Worm (Caenorhabditis elegans): ENCODE measurements around the gene cah-3.

cah-3 gene

DNA sequence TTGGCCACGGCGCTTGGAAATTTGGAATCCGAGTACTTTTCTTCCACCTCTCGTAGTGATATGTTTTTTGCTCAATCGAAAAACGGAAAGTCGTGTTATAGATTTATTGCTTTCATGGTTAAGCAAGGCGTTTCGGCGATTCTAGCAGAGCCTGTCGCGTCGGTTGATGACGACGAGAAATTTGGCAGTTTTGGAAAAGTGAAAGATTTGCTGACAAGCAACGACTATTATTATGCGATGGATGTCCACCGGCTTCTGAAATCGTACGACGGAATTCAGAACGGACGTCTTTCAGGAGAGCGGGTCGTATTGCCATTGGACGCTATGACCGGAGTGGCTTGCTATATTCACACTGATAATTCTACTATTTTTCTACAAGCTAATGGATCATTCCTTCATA lies 31.5 kb downstream of the cah-3 start:
- TF ChIP-seq nhr-67 (tag; optimal IDR thresholded peaks at IDR 0.05) (no peak), ceh-16 (tag; optimal IDR thresholded peaks at IDR 0.05) (no peak)

DNA sequence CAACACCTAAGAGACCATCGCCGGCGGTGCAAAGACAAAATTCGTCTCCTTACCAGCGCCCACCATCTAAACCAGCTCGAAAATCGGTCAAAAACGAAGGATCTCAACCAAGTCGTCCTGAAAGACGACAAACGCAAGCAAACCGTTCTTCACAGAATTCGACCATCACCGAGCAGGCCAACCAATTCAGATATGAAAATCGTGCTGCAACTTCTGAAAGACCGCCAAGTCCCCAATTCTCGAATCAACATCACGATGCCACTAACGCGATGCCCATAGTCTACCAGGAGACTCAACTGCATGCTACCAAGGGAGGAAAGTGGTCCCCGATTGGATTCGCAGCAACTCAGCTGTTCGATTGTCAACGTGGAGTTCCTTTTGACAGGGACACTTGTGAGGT lies 32.2 kb downstream of the cah-3 start, which contains the start of gene T25D1.1:
Gene T25D1.1 (plus strand): TSS at position 301 of the 400 bp plus-strand sequence.
- no peak for TF ChIP-seq mdl-1 (tag; optimal IDR thresholded peaks at IDR 0.05)
- no peak for TF ChIP-seq ceh-82 (tag; optimal IDR thresholded peaks at IDR 0.05)
- no peak for TF ChIP-seq nhr-67 (tag; optimal IDR thresholded peaks at IDR 0.05)
- no peak for TF ChIP-seq elt-2 (tag; optimal IDR thresholded peaks at IDR 0.05)
- no peak for TF ChIP-seq nhr-77 (tag; optimal IDR thresholded peaks at IDR 0.05)
- no peak for TF ChIP-seq sea-2 (GFP tag; optimal IDR thresholded peaks at IDR 0.05)
- TF ChIP-seq fos-1 (tag; optimal IDR thresholded peaks at IDR 0.05), result no peak
- TF ChIP-seq ztf-11 (tag; optimal IDR thresholded peaks at IDR 0.05), result no peak
- no peak for TF ChIP-seq ceh-16 (tag; optimal IDR thresholded peaks at IDR 0.05)
- TF ChIP-seq snpc-4 (tag; optimal IDR thresholded peaks at IDR 0.05), result no peak

DNA sequence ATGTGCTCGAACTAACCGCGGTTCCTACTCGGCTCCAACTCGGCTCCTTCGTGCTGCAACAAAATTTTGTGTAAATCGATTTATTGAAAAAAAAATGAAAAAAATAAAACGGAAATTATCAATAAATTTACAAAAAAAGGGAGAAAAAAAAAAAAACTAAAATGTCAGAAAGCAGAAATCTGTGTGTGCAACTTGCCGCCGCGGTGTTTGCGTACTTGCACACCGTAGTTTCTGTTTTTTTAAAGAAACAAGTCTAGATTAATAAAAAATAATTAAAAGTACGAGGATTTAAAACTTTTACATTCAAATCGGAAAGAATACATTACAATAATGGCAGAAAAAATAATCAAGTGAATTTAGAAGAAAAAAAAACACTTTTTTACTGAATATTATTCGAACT lies 34.4 kb downstream of the cah-3 start:
- no peak for TF ChIP-seq nhr-77 (tag; optimal IDR thresholded peaks at IDR 0.05)
- TF ChIP-seq nhr-11 (tag; optimal IDR thresholded peaks at IDR 0.05), result no peak
- no peak for TF ChIP-seq fkh-10 (GFP tag; optimal IDR thresholded peaks at IDR 0.05)
- TF ChIP-seq nhr-23 (tag; optimal IDR thresholded peaks at IDR 0.05), result no peak
- no peak for TF ChIP-seq unc-39 (tag; optimal IDR thresholded peaks at IDR 0.05)
- no peak for TF ChIP-seq ZK546.5 (tag; optimal IDR thresholded peaks at IDR 0.05)
- no peak for TF ChIP-seq ceh-28 (tag; optimal IDR thresholded peaks at IDR 0.05)
- TF ChIP-seq aly-2 (tag; optimal IDR thresholded peaks at IDR 0.05), result no peak
- no peak for TF ChIP-seq elt-3 (tag; optimal IDR thresholded peaks at IDR 0.05)
- TF ChIP-seq pha-4 (tag; optimal IDR thresholded peaks at IDR 0.05), result no peak

DNA sequence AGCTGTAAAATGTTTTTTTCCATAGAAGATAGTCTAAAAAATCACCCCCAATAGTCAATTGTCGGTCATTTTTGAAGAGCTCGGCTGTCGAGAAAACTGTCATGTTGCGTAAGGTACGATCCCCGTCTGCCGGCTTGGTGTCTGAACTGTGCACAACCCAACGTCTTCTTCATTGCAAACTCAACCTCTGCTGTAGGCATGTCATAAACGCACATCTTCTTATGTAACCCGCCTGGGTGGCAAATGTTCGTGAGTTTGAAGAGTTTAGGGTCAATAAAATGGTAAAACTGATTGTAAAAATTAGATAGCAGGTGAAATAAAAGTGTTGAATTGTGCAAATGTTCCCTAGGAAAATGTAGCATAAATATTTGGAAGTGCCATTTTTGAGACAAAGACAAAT lies 37.0 kb downstream of the cah-3 start:
- no peak for TF ChIP-seq nfya-1 (tag; optimal IDR thresholded peaks at IDR 0.05; ENCODE audit: insufficient read depth)
- no peak for TF ChIP-seq nhr-12 (tag; optimal IDR thresholded peaks at IDR 0.05)
- no peak for TF ChIP-seq pha-4 (tag; optimal IDR thresholded peaks at IDR 0.05)

DNA sequence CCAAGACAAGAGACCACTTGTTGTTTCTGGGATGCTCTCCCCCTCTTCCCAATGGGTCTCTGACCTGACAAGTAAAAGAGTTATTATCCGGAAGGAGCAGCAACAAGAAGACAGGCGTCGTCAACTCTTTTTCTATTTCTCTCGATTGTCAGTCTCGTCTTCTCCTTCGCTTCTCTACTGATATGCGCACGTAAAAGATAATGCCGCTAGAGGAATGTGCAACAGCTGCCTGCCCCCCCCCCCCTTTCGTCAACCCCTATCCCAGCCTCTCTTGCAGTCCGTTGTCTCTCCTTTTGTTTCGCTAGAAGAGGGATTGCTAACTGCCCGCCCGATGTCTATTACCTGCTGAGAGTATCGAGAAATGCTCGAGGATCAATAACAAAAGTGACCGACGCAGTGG lies 38.4 kb downstream of the cah-3 start:
- TF ChIP-seq nhr-67 (tag; optimal IDR thresholded peaks at IDR 0.05) (no peak), nhr-11 (tag; optimal IDR thresholded peaks at IDR 0.05) (peak; percentile 27), lin-39 (tag; optimal IDR thresholded peaks at IDR 0.05) (peak; percentile 23)

DNA sequence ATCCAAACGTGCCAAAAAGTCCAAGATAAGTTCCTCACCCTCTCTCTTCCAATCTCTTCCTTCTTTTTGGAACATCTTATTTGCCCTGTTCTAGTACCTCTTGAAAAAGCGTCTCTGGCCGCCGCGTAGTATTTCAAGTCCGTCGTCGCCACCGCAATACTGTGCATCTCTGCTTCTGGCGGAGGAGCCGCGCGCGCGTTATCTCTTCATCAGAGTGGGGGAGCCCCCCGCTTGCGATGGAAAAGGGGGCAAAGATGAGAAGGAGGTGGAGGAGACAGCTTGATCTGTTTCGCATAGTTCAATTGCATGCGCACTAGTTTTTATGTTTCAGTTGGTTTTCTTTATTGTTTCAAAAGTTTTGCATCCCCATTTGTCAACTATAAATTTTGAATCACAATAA lies 40.5 kb downstream of the cah-3 start:
- TF ChIP-seq ama-1 (optimal IDR thresholded peaks at IDR 0.05), result no peak
- no peak for TF ChIP-seq ZK546.5 (tag; optimal IDR thresholded peaks at IDR 0.05)
- TF ChIP-seq ztf-4 (tag; optimal IDR thresholded peaks at IDR 0.05), result no peak
- TF ChIP-seq nhr-77 (tag; optimal IDR thresholded peaks at IDR 0.05), result no peak
- TF ChIP-seq nhr-76 (tag; optimal IDR thresholded peaks at IDR 0.05), result no peak
- no peak for TF ChIP-seq eor-1 (tag; optimal IDR thresholded peaks at IDR 0.05)
- no peak for TF ChIP-seq pqm-1 (tag; optimal IDR thresholded peaks at IDR 0.05)
- TF ChIP-seq nhr-28 (tag; optimal IDR thresholded peaks at IDR 0.05), result no peak

DNA sequence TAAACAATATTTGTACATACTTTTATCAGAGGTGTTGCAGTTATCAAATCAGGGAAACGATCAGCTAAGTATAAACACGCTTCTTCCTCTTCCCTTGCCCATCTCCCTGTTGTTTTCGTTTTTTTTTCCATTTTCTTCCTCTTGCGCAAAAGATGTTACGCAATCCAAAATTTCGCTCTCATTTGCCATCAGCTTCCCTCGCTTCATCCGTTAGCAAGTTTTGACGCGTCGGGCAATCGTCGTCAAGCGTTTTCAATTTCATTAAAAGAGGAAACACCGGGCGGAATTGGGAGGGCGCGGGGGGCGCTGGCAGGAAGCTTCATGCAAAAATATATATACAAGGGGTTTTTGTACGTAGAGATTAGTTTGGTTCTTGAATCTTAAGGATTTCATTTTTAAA lies 42.7 kb downstream of the cah-3 start:
- no peak for TF ChIP-seq lsy-12 (tag; optimal IDR thresholded peaks at IDR 0.05)
- no peak for TF ChIP-seq nfya-1 (tag; optimal IDR thresholded peaks at IDR 0.05; ENCODE audit: insufficient read depth)
- peak; percentile 33 for TF ChIP-seq nhr-43 (tag; optimal IDR thresholded peaks at IDR 0.05; ENCODE audit: poor library complexity, severe bottlenecking)
- TF ChIP-seq nhr-25 (tag; optimal IDR thresholded peaks at IDR 0.05), result peak; percentile 7

Data from whole organism, L3 larva.